Worm (Caenorhabditis elegans): ENCODE results near the gene T08D2.5.
"Not testable (repeated sequence)": the region's sequence is repeated elsewhere in the genome, so short reads cannot be mapped to it uniquely, and the experiment has no call there.

Gene T08D2.5

DNA sequence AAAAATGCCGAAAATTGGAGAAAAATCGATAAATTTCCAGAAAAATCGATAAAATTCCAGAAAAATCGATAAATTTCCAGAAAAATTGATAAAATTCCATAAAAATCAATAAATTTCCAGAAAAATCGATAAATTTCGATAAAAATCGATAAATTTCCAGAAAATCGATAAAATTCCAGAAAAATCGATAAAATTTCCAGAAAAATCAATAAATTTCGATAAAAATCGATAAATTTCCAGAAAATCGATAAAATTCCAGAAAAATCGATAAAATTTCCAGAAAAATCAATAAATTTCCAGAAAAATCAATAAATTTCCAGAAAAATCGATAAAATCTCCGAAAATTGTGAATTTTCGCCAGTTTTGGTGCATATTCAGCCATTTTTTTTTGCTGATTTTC is 6.4 kb downstream of the T08D2.5 start:
- TF ChIP-seq ceh-28 (tag; optimal IDR thresholded peaks at IDR 0.05), result peak; percentile 43

DNA sequence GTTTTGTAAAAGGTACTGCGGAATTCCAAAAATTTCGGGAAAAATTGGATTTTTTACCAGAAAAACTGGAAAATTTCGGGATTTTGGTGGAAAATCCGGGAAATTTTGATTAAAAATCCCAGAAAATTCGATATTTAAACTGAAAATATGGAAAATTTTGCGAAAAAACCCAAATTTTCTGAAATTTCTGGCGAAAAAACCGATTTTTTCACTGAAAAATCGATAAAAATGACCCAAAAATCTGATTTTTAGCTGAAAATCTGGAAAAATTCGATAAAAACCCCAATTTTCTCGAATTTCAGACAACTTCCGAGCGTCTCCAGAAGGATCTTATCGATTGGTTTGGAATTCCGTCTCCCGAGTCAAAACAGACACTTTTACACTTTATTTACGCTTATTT is 15.4 kb downstream of the T08D2.5 start, which contains the start of gene T08D2.8:
T08D2.8 (plus strand) TSS at position 301 of the 400 bp plus-strand sequence.
- TF ChIP-seq fkh-2 (tag; optimal IDR thresholded peaks at IDR 0.05), result no peak
- TF ChIP-seq ceh-28 (tag; optimal IDR thresholded peaks at IDR 0.05), result no peak
- TF ChIP-seq fos-1 (tag; optimal IDR thresholded peaks at IDR 0.05), result no peak
- no peak for TF ChIP-seq nhr-237 (tag; optimal IDR thresholded peaks at IDR 0.05)
- no peak for TF ChIP-seq egl-5 (tag; optimal IDR thresholded peaks at IDR 0.05)
- TF ChIP-seq nfya-1 (tag; optimal IDR thresholded peaks at IDR 0.05; ENCODE audit: insufficient read depth), result no peak
- TF ChIP-seq nhr-67 (tag; optimal IDR thresholded peaks at IDR 0.05), result no peak
- TF ChIP-seq skn-1 (tag; optimal IDR thresholded peaks at IDR 0.05), result no peak

DNA sequence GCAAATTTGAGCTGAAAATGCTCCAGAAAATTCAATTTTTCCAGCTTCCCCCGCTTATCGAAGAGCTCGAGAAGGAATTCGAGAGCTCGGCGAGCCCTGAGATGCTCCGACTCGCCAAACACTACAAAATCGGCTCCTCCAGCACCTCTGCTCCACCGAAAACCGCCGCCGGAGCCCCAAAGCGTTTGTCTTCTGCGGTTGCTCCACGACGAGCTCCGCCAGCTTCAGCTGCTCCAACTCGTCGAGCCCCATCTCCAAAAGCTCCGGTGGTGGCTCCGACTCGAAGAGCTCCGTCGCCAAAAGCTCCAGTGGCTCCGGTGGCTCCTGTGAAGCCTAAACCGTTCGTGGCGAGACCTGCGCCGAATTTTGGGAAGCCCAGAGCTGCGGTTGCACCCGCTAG is 19.2 kb downstream of the T08D2.5 start:
- no peak for TF ChIP-seq ceh-82 (tag; optimal IDR thresholded peaks at IDR 0.05)

DNA sequence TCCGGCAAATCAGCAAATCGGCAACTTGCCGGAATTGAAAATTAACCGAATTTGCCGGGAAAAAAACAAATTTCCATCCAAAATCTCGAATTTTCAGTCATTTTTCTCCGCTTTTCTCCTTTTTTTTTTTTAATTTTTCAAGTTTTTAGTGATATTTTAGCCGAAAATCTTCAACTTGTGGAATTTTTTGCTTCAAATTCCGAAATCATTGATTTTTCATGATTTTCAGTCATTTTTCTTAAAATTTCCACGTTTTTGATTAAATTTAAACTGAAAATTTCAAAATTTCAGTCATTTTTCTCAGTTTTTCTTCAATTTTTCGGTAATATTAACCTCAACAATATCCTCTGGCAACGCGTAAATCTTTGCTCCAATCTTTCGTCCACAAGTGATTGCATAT is 32.5 kb downstream of the T08D2.5 start, which contains the start of gene Y73B3B.3:
Y73B3B.3 (plus strand) TSS at position 301 of the 400 bp plus-strand sequence.
- TF ChIP-seq ama-1 (optimal IDR thresholded peaks at IDR 0.05); skn-1 (tag; optimal IDR thresholded peaks at IDR 0.05); nhr-76 (tag; optimal IDR thresholded peaks at IDR 0.05): not testable (repeated sequence)

DNA sequence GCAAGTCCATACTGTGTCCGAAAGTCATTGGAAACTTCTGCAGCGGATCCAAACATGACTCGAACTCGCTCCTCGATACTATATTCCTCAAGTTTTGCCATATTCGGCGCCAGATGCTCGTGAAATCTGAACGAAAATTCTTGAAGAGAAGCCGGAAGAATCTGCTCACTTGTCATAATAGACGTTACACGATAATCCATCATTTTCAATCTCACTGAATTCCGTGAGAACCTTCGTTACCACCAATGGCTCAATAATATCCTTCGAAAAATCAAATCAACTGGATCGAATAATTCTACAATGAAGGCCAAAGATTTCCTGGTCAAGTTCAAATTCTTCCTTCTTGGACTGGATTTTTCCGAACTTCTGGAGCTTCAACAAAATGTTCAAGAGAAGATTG is 34.0 kb downstream of the T08D2.5 start, which contains the start of gene Y73B3B.1:
Y73B3B.1 (minus strand) TSS at position 101 of the 400 bp plus-strand sequence.
- TF ChIP-seq sea-2 (GFP tag; optimal IDR thresholded peaks at IDR 0.05); ceh-82 (tag; optimal IDR thresholded peaks at IDR 0.05); nhr-43 (tag; optimal IDR thresholded peaks at IDR 0.05; ENCODE audit: poor library complexity, severe bottlenecking): not testable (repeated sequence)

DNA sequence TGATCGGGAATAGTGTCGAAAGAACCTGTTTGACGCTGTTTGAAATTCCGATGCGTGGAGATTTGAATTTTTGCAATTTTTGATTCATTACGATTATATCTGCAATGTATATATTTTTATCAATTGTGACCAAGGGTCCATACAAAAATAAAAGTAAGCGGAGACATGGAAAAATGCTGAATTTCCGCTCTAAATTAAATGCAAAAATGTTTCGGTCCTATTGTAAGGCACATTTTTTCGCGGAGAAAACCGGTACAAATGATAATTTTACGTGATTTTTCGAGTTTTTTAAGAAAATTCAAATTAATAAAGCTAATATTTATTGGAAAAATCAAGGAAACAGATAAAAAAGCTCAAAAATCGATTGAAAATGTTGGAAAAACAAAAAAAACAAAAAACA is 38.3 kb downstream of the T08D2.5 start, which contains the start of gene set-28:
set-28 (minus strand) TSS at position 101 of the 400 bp plus-strand sequence.
- TF ChIP-seq snpc-4, nhr-237, pqm-1 (tag; optimal IDR thresholded peaks at IDR 0.05): not testable (repeated sequence)
